Fruit fly (Drosophila melanogaster) whole organism, wandering third instar larva: ENCODE data around the gene Cyp28c1.

ENCODE experiments used
- Abd-B ChIP-seq: fragments of >200 bp; optimal IDR thresholded peaks from 2 replicates; lab custom pipeline; 2017; ENCODE audit warnings: missing biosample characterization, missing genetic modification characterization
- CG32264 ChIP-seq: fragments of 200-800 bp; sonication (Bioruptor generic); optimal IDR thresholded peaks from 2 replicates; lab custom pipeline; 2016; ENCODE audit warnings: missing biosample characterization, missing genetic modification characterization
- CG9705 ChIP-seq: fragments of 200-800 bp; sonication (Bioruptor generic); optimal IDR thresholded peaks from 2 replicates; lab custom pipeline; 2018; ENCODE audit warnings: missing biosample characterization, mild to moderate bottlenecking, missing genetic modification characterization
- CrebA ChIP-seq: fragments of 200-800 bp; sonication (Bioruptor generic); optimal IDR thresholded peaks from 2 replicates; lab custom pipeline; 2016; ENCODE audit warnings: missing biosample characterization, mild to moderate bottlenecking, missing genetic modification characterization, borderline replicate concordance
- Dif ChIP-seq: fragments of 200-275, 200-300 bp; sonication (Bioruptor generic); optimal IDR thresholded peaks from 2 replicates; lab custom pipeline; 2018; ENCODE audit warnings: missing biosample characterization, missing genetic modification characterization; ENCODE audit not compliant: partially characterized antibody
- GATAd ChIP-seq: sonication (Bioruptor generic); optimal IDR thresholded peaks from 2 replicates; lab custom pipeline; 2016; ENCODE audit warnings: missing biosample characterization, missing genetic modification characterization
- HLH106 ChIP-seq: fragments of 200-800 bp; optimal IDR thresholded peaks from 3 replicates; lab custom pipeline; 2019; ENCODE audit warnings: missing biosample characterization, mild to moderate bottlenecking, missing genetic modification characterization, moderate library complexity
- Hnf4 ChIP-seq: fragments of 200-800 bp; sonication (Bioruptor generic); optimal IDR thresholded peaks from 2 replicates; lab custom pipeline; 2016; ENCODE audit warnings: missing biosample characterization, mild to moderate bottlenecking, missing genetic modification characterization
- Hr78 ChIP-seq: fragments of >200 bp; optimal IDR thresholded peaks from 2 replicates; lab custom pipeline; 2017; ENCODE audit warnings: missing biosample characterization, missing genetic modification characterization
- Hr83 ChIP-seq: fragments of 200-300 bp; sonication (Bioruptor generic); optimal IDR thresholded peaks from 2 replicates; lab custom pipeline; 2016; ENCODE audit warnings: missing biosample characterization, mild to moderate bottlenecking, missing genetic modification characterization, moderate library complexity; ENCODE audit not compliant: poor library complexity, severe bottlenecking
- Jra ChIP-seq: sonication (Bioruptor generic); optimal IDR thresholded peaks from 2 replicates; lab custom pipeline; 2016; ENCODE audit warnings: missing biosample characterization, missing genetic modification characterization
- Mio ChIP-seq: sonication (Bioruptor generic); optimal IDR thresholded peaks from 2 replicates; lab custom pipeline; 2016; ENCODE audit warnings: missing biosample characterization, missing genetic modification characterization
- Myc ChIP-seq: fragments of >200 bp; optimal IDR thresholded peaks from 2 replicates; lab custom pipeline; 2017
- N ChIP-seq: fragments of >200 bp; optimal IDR thresholded peaks from 2 replicates; lab custom pipeline; 2018; ENCODE audit warnings: missing biosample characterization, missing external identifiers, missing genetic modification characterization
- OdsH ChIP-seq: fragments of 200-800 bp; sonication (Bioruptor generic); optimal IDR thresholded peaks from 2 replicates; lab custom pipeline; 2016; ENCODE audit warnings: missing biosample characterization, mild to moderate bottlenecking, missing genetic modification characterization
- Sp1 ChIP-seq: fragments of 200-800 bp; sonication (Bioruptor generic); optimal IDR thresholded peaks from 3 replicates; lab custom pipeline; 2019; ENCODE audit warnings: missing biosample characterization, mild to moderate bottlenecking, missing genetic modification characterization, moderate library complexity
- Vsx2 ChIP-seq: fragments of 200-300, 225-300 bp; sonication (Bioruptor generic); optimal IDR thresholded peaks from 2 replicates; lab custom pipeline; 2018; ENCODE audit warnings: missing biosample characterization, missing genetic modification characterization; ENCODE audit not compliant: partially characterized antibody
- br ChIP-seq: fragments of 200-800 bp; sonication (Bioruptor generic); optimal IDR thresholded peaks from 2 replicates; lab custom pipeline; 2016; ENCODE audit warnings: missing biosample characterization, missing genetic modification characterization
- brk ChIP-seq: fragments of 200-800 bp; sonication (Bioruptor generic); optimal IDR thresholded peaks from 2 replicates; lab custom pipeline; 2016; ENCODE audit warnings: missing biosample characterization, mild to moderate bottlenecking, missing genetic modification characterization
- dmrt93B ChIP-seq: fragments of 200-800 bp; sonication (Bioruptor generic); optimal IDR thresholded peaks from 2 replicates; lab custom pipeline; 2018; ENCODE audit warnings: missing biosample characterization, mild to moderate bottlenecking, missing genetic modification characterization
- dsf ChIP-seq: sonication (Bioruptor generic); optimal IDR thresholded peaks from 2 replicates; lab custom pipeline; 2016; ENCODE audit warnings: missing biosample characterization, missing genetic modification characterization, borderline replicate concordance
- ey ChIP-seq: fragments of 200-800 bp; sonication (Bioruptor generic); optimal IDR thresholded peaks from 2 replicates; lab custom pipeline; 2016; ENCODE audit warnings: missing biosample characterization, missing genetic modification characterization
- foxo ChIP-seq, 2 experiments: fragments of 200-800 bp; sonication (Bioruptor generic); optimal IDR thresholded peaks; 2 replicates in 1 of 2; 3 replicates in 1 of 2; lab custom pipeline; 2016 to 2017; ENCODE audit warnings: missing biosample characterization in 2 of 2, missing genetic modification characterization in 2 of 2
- h ChIP-seq: fragments of 200-800 bp; sonication (Bioruptor generic); optimal IDR thresholded peaks from 3 replicates; lab custom pipeline; 2016; ENCODE audit warnings: missing biosample characterization, mild to moderate bottlenecking, missing genetic modification characterization
- jim ChIP-seq: fragments of 175-275, 200-325 bp; sonication (Bioruptor generic); optimal IDR thresholded peaks from 2 replicates; lab custom pipeline; 2016; ENCODE audit warnings: missing biosample characterization, mild to moderate bottlenecking, missing genetic modification characterization
- psq ChIP-seq: fragments of 200-800 bp; sonication (Bioruptor generic); optimal IDR thresholded peaks from 3 replicates; lab custom pipeline; 2017; ENCODE audit warnings: missing biosample characterization, mild to moderate bottlenecking, missing genetic modification characterization, moderate library complexity
- rgr ChIP-seq: fragments of 200-800 bp; sonication (Bioruptor generic); optimal IDR thresholded peaks from 3 replicates; lab custom pipeline; 2016; ENCODE audit warnings: missing biosample characterization, mild to moderate bottlenecking, missing genetic modification characterization
- sv ChIP-seq: fragments of 200-800 bp; sonication (Bioruptor generic); optimal IDR thresholded peaks from 3 replicates; lab custom pipeline; 2016; ENCODE audit warnings: missing biosample characterization, missing genetic modification characterization
- tai ChIP-seq: sonication (Bioruptor generic); optimal IDR thresholded peaks from 2 replicates; lab custom pipeline; 2016; ENCODE audit warnings: missing biosample characterization, missing genetic modification characterization
- usp ChIP-seq: fragments of >200 bp; optimal IDR thresholded peaks from 2 replicates; lab custom pipeline; 2017; ENCODE audit warnings: missing biosample characterization, missing genetic modification characterization
- woc ChIP-seq: sonication (Bioruptor generic); optimal IDR thresholded peaks from 2 replicates; lab custom pipeline; 2016; ENCODE audit warnings: missing biosample characterization, mild to moderate bottlenecking, missing genetic modification characterization

The Cyp28c1 gene

dm6 chrX:11877165-11877564, 37.8 kb downstream of the Cyp28c1 start, which contains the start of gene CG10352:
Gene CG10352, minus strand, starts transcription at chrX:11877168.
- TF ChIP-seq Dif (GFP tag; lab: Kevin White, UChicago) = no peak
- no peak for TF ChIP-seq N (GFP tag; lab: Kevin White, UChicago)
- no peak for TF ChIP-seq woc (GFP tag; lab: Kevin White, UChicago)
- TF ChIP-seq dsf (GFP tag; lab: Kevin White, UChicago) = no peak
- TF ChIP-seq Abd-B (GFP tag; lab: Kevin White, UChicago) = no peak
- TF ChIP-seq tai (GFP tag; lab: Kevin White, UChicago) = no peak
- TF ChIP-seq, all 38 proteins: peak for 0

dm6 chrX:11881686-11882085, 42.3 kb downstream of the Cyp28c1 start:
- TF ChIP-seq ey (GFP tag; lab: Kevin White, UChicago) (no peak), tai (GFP tag; lab: Kevin White, UChicago) (no peak), GATAd (GFP tag; lab: Kevin White, UChicago) (no peak), N (GFP tag; lab: Kevin White, UChicago) (no peak), CrebA (no peak), dsf (GFP tag; lab: Kevin White, UChicago) (no peak), woc (GFP tag; lab: Kevin White, UChicago) (no peak), dmrt93B (no peak), Myc (no peak), Hr83 (GFP tag; lab: Kevin White, UChicago) (no peak), sv (GFP tag; lab: Kevin White, UChicago) (no peak)

- no peak for TF ChIP-seq Dif (GFP tag; lab: Kevin White, UChicago)
- no peak for TF ChIP-seq Hr78 (GFP tag; lab: Kevin White, UChicago)
- TF ChIP-seq dmrt93B = no peak
- TF ChIP-seq rgr (GFP tag; lab: Kevin White, UChicago) = no peak
- TF ChIP-seq Vsx2 = no peak
- TF ChIP-seq GATAd (GFP tag; lab: Kevin White, UChicago) = no peak
- TF ChIP-seq br (GFP tag; lab: Kevin White, UChicago) = no peak
- TF ChIP-seq Sp1 (GFP tag; lab: Kevin White, UChicago) = no peak
- TF ChIP-seq woc (GFP tag; lab: Kevin White, UChicago) = no peak
- no peak for TF ChIP-seq tai (GFP tag; lab: Kevin White, UChicago)
- no peak for TF ChIP-seq psq (GFP tag; lab: Kevin White, UChicago)
- TF ChIP-seq, all 38 proteins: peak for 0
Measured at dm6 chrX:11882447-11882846, 43.0 kb downstream of the Cyp28c1 start.

dm6 chrX:11884134-11884533, 44.7 kb downstream of the Cyp28c1 start:
- TF ChIP-seq h = no peak
- no peak for TF ChIP-seq ey (GFP tag; lab: Kevin White, UChicago)
- TF ChIP-seq jim (GFP tag; lab: Kevin White, UChicago) = no peak
- no peak for TF ChIP-seq CG9705 (GFP tag; lab: Kevin White, UChicago)
- TF ChIP-seq Vsx2 = no peak
- no peak for TF ChIP-seq Mio
- no peak for TF ChIP-seq OdsH
- no peak for TF ChIP-seq HLH106 (tag; lab: Kevin White, UChicago)
- TF ChIP-seq brk (GFP tag; lab: Kevin White, UChicago) = no peak
- no peak for TF ChIP-seq usp (GFP tag; lab: Kevin White, UChicago)
- TF ChIP-seq Hr83 (GFP tag; lab: Kevin White, UChicago) = no peak
- no peak for TF ChIP-seq GATAd (GFP tag; lab: Kevin White, UChicago)
- no peak for TF ChIP-seq Hnf4 (GFP tag; lab: Kevin White, UChicago)
- no peak for TF ChIP-seq sv (GFP tag; lab: Kevin White, UChicago)
- no peak for TF ChIP-seq CG32264 (GFP tag; lab: Kevin White, UChicago)

DNA sequence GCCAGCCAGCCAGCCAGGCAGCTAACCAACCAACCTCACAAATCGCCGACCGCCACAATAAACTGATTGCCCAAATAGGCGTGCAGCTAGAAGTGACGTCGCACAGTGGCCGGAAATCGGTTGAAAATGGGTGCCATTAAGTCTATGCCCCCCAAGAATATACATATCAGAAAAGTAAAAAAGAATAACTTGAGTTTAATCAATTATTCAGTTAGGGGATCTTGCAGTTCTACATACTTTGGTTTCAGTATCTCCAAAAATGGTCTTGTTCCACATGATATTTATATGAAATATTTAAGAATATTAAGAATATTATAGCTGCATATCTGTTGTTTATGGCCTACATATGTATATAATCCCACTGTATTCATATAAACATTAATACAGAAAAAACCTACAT, 45.9 kb downstream of the Cyp28c1 start:
- peak in 1 of 2 experiments; percentile 14 for TF ChIP-seq foxo (GFP tag; optimal IDR thresholded peaks at IDR 0.05; lab: Kevin White, UChicago)
- TF ChIP-seq psq (GFP tag; lab: Kevin White, UChicago) = no peak
- no peak for TF ChIP-seq OdsH
- no peak for TF ChIP-seq sv (GFP tag; lab: Kevin White, UChicago)
- no peak for TF ChIP-seq Jra
- TF ChIP-seq Myc = no peak
